Fruit fly (Drosophila melanogaster) whole organism, embryonic: ENCODE results near the gene scny.

Experiments used
- CG10543 ChIP-seq: fragments of 200-800 bp; sonication (Bioruptor generic); optimal IDR thresholded peaks from 3 replicates; lab custom pipeline; 2017; ENCODE audit warnings: missing biosample characterization, mild to moderate bottlenecking, missing genetic modification characterization, moderate library complexity
- CG10979 ChIP-seq: fragments of 200-800 bp; sonication (Bioruptor generic); optimal IDR thresholded peaks from 2 replicates; lab custom pipeline; 2018; ENCODE audit warnings: missing biosample characterization, mild to moderate bottlenecking, missing genetic modification characterization, moderate library complexity
- CG11560 ChIP-seq: fragments of 200-800 bp; sonication (Bioruptor generic); IDR thresholded peaks from 3 replicates; pipeline ENCODE4 v1.3.6; 2022; ENCODE audit warnings: missing biosample characterization, missing genetic modification characterization
- CG12104 ChIP-seq: fragments of 200-800 bp; sonication (Bioruptor generic); optimal IDR thresholded peaks from 3 replicates; lab custom pipeline; 2016; ENCODE audit warnings: missing biosample characterization, missing genetic modification characterization
- CG13287 ChIP-seq: fragments of 200-800 bp; sonication (Bioruptor generic); IDR thresholded peaks from 2 replicates; pipeline ENCODE4 v1.3.6; 2022; ENCODE audit warnings: missing biosample characterization, missing genetic modification characterization; ENCODE audit not compliant: partially characterized antibody
- CG16863 ChIP-seq: fragments of 200-800 bp; sonication (Bioruptor generic); optimal IDR thresholded peaks from 3 replicates; lab custom pipeline; 2016; ENCODE audit warnings: missing biosample characterization, missing genetic modification characterization
- CG17186 ChIP-seq: fragments of 200-800 bp; sonication (Bioruptor generic); optimal IDR thresholded peaks from 3 replicates; lab custom pipeline; 2017; ENCODE audit warnings: missing biosample characterization, missing genetic modification reagents, missing genetic modification characterization
- CG17912 ChIP-seq: fragments of 200-800 bp; sonication (Bioruptor generic); optimal IDR thresholded peaks from 2 replicates; lab custom pipeline; 2018; ENCODE audit warnings: missing biosample characterization, mild to moderate bottlenecking, missing genetic modification characterization
- CG18262 ChIP-seq: fragments of 200-800 bp; optimal IDR thresholded peaks from 3 replicates; lab custom pipeline; 2019; ENCODE audit warnings: missing biosample characterization, mild to moderate bottlenecking, missing genetic modification characterization, moderate library complexity
- CG18764 ChIP-seq: fragments of 200-800 bp; sonication (Bioruptor generic); optimal IDR thresholded peaks from 3 replicates; lab custom pipeline; 2016; ENCODE audit warnings: missing biosample characterization, missing genetic modification characterization
- CG2129 ChIP-seq: fragments of 200-800 bp; sonication (Bioruptor generic); IDR thresholded peaks from 2 replicates; pipeline ENCODE4 v1.3.6; 2022; ENCODE audit warnings: missing biosample characterization, missing genetic modification characterization; ENCODE audit not compliant: partially characterized antibody
- CG30431 ChIP-seq: fragments of 200-800 bp; sonication (Bioruptor generic); optimal IDR thresholded peaks from 2 replicates; lab custom pipeline; 2017; ENCODE audit warnings: missing biosample characterization, missing genetic modification characterization
- CG32767 ChIP-seq: fragments of 200-800 bp; sonication (Bioruptor generic); IDR thresholded peaks from 2 replicates; pipeline ENCODE4 v1.3.6; 2022; ENCODE audit warnings: missing biosample characterization, missing genetic modification characterization
- CG3281 ChIP-seq: fragments of 200-800 bp; sonication (Bioruptor generic); optimal IDR thresholded peaks from 3 replicates; lab custom pipeline; 2017; ENCODE audit warnings: missing biosample characterization, mild to moderate bottlenecking, missing genetic modification characterization
- CG3407 ChIP-seq: fragments of 200-800 bp; sonication (Bioruptor generic); optimal IDR thresholded peaks from 2 replicates; lab custom pipeline; 2018; ENCODE audit warnings: missing biosample characterization, mild to moderate bottlenecking, missing genetic modification characterization
- CG3726 ChIP-seq: fragments of 200-800 bp; sonication (Bioruptor generic); IDR thresholded peaks from 3 replicates; pipeline ENCODE4, ENCODE4 v1.3.6; 2022; ENCODE audit warnings: missing biosample characterization, missing genetic modification characterization
- CG42726 ChIP-seq: fragments of 200-800 bp; sonication (Bioruptor generic); IDR thresholded peaks from 2 replicates; pipeline ENCODE4 v1.3.6; 2022; ENCODE audit warnings: missing biosample characterization, missing genetic modification characterization; ENCODE audit not compliant: partially characterized antibody
- CG8924 ChIP-seq: fragments of 200-800 bp; optimal IDR thresholded peaks from 3 replicates; lab custom pipeline; 2019; ENCODE audit warnings: missing biosample characterization, mild to moderate bottlenecking, missing genetic modification characterization, moderate library complexity
- CHES-1-like ChIP-seq: fragments of 200-800 bp; sonication (Bioruptor generic); optimal IDR thresholded peaks from 2 replicates; lab custom pipeline; 2016; ENCODE audit warnings: missing biosample characterization, missing genetic modification characterization
- D19B ChIP-seq: fragments of 200-800 bp; sonication (Bioruptor generic); optimal IDR thresholded peaks from 2 replicates; lab custom pipeline; 2017; ENCODE audit warnings: missing biosample characterization, mild to moderate bottlenecking, missing genetic modification characterization
- Doc3 ChIP-seq: fragments of 200-800 bp; sonication (Bioruptor generic); IDR thresholded peaks from 3 replicates; pipeline ENCODE4 v1.3.6; 2022; ENCODE audit warnings: missing biosample characterization, missing genetic modification characterization; ENCODE audit not compliant: partially characterized antibody
- Dp ChIP-seq: fragments of 200-800 bp; sonication (Bioruptor generic); optimal IDR thresholded peaks from 2 replicates; lab custom pipeline; 2018; ENCODE audit warnings: missing biosample characterization, mild to moderate bottlenecking, missing genetic modification characterization, moderate library complexity
- Ets65A ChIP-seq: fragments of 200-800 bp; sonication (Bioruptor generic); peaks from one replicate; lab custom pipeline; 2016; ENCODE audit warnings: missing biosample characterization, missing genetic modification characterization
- Fer2 ChIP-seq: fragments of 200-800 bp; sonication (Bioruptor generic); optimal IDR thresholded peaks from 2 replicates; lab custom pipeline; 2018; ENCODE audit warnings: missing biosample characterization, mild to moderate bottlenecking, missing genetic modification characterization, moderate library complexity
- GATAe ChIP-seq: fragments of 200-800 bp; sonication (Bioruptor generic); conservative IDR thresholded peaks from 2 replicates; pipeline ENCODE4 v1.3.6; 2022; ENCODE audit warnings: missing biosample characterization, missing genetic modification characterization
- HHEX ChIP-seq: fragments of 200-800 bp; sonication (Bioruptor generic); optimal IDR thresholded peaks from 3 replicates; lab custom pipeline; 2017; ENCODE audit warnings: missing biosample characterization, mild to moderate bottlenecking, missing genetic modification characterization, missing genetic modification reagents
- HLH3B ChIP-seq: fragments of 200-800 bp; sonication (Bioruptor generic); IDR thresholded peaks from 2 replicates; pipeline ENCODE4 v1.3.6; 2022; ENCODE audit warnings: missing biosample characterization, missing genetic modification characterization
- Myb ChIP-seq: fragments of 200-800 bp; sonication (Bioruptor generic); optimal IDR thresholded peaks from 2 replicates; lab custom pipeline; 2016; ENCODE audit warnings: missing biosample characterization, missing genetic modification characterization
- Ptx1 ChIP-seq: fragments of 200-800 bp; sonication (Bioruptor generic); IDR thresholded peaks from 2 replicates; pipeline ENCODE4 v1.3.6; 2022; ENCODE audit warnings: missing biosample characterization, missing genetic modification characterization
- Rx ChIP-seq: fragments of 200-800 bp; sonication (Bioruptor generic); IDR thresholded peaks from 2 replicates; pipeline ENCODE4 v1.3.6; 2022; ENCODE audit warnings: missing biosample characterization, missing genetic modification characterization
- ac ChIP-seq: fragments of 200-800 bp; sonication (Bioruptor generic); optimal IDR thresholded peaks from 3 replicates; lab custom pipeline; 2017; ENCODE audit warnings: missing biosample characterization, mild to moderate bottlenecking, missing genetic modification characterization
- az2 ChIP-seq: fragments of 200-800 bp; sonication (Bioruptor generic); optimal IDR thresholded peaks from 3 replicates; lab custom pipeline; 2016; ENCODE audit warnings: missing biosample characterization, missing genetic modification characterization
- bab2 ChIP-seq: fragments of 200-800 bp; sonication (Bioruptor generic); optimal IDR thresholded peaks from 2 replicates; lab custom pipeline; 2016; ENCODE audit warnings: missing biosample characterization, missing genetic modification characterization
- bbx ChIP-seq: fragments of 200-800 bp; sonication (Bioruptor generic); IDR thresholded peaks from 2 replicates; pipeline ENCODE4 v1.3.6; 2022; ENCODE audit warnings: missing biosample characterization, missing genetic modification characterization; ENCODE audit not compliant: partially characterized antibody
- cg ChIP-seq: fragments of 200-800 bp; sonication (Bioruptor generic); optimal IDR thresholded peaks from 3 replicates; lab custom pipeline; 2019; ENCODE audit warnings: missing biosample characterization, mild to moderate bottlenecking, missing genetic modification characterization, moderate library complexity
- croc ChIP-seq: fragments of 200-800 bp; sonication (Bioruptor generic); conservative IDR thresholded peaks from 3 replicates; pipeline ENCODE4 v1.3.6; 2022; ENCODE audit warnings: missing biosample characterization, missing genetic modification characterization
- dan ChIP-seq: fragments of 200-800 bp; sonication (Bioruptor generic); IDR thresholded peaks from 2 replicates; pipeline ENCODE4 v1.3.6; 2022; ENCODE audit warnings: missing biosample characterization, missing genetic modification characterization
- dati ChIP-seq: fragments of 200-800 bp; sonication (Bioruptor generic); IDR thresholded peaks from 2 replicates; pipeline ENCODE4 v1.3.6; 2022; ENCODE audit warnings: missing biosample characterization, missing genetic modification characterization
- fd64A ChIP-seq: fragments of 200-800 bp; sonication (Bioruptor generic); optimal IDR thresholded peaks from 3 replicates; lab custom pipeline; 2018; ENCODE audit warnings: missing biosample characterization, mild to moderate bottlenecking, missing genetic modification characterization
- grau ChIP-seq: fragments of 200-800 bp; optimal IDR thresholded peaks from 3 replicates; lab custom pipeline; 2019; ENCODE audit warnings: missing biosample characterization, mild to moderate bottlenecking, missing genetic modification characterization, moderate library complexity
- gt ChIP-seq: fragments of 200-800 bp; sonication (Bioruptor generic); IDR thresholded peaks from 2 replicates; pipeline ENCODE4 v1.3.6; 2022; ENCODE audit warnings: missing biosample characterization, missing genetic modification characterization
- hb ChIP-seq: fragments of 200-800 bp; sonication (Bioruptor generic); IDR thresholded peaks from 3 replicates; pipeline ENCODE4 v1.3.6; 2022; ENCODE audit warnings: missing biosample characterization, missing genetic modification characterization; ENCODE audit not compliant: partially characterized antibody
- inv ChIP-seq: fragments of 200-800 bp; sonication (Bioruptor generic); IDR thresholded peaks from 2 replicates; pipeline ENCODE4 v1.3.6; 2022; ENCODE audit warnings: missing biosample characterization, missing genetic modification characterization; ENCODE audit not compliant: partially characterized antibody
- ken ChIP-seq: fragments of 200-800 bp; sonication (Bioruptor generic); IDR thresholded peaks from 3 replicates; pipeline ENCODE4 v1.3.6; 2022; ENCODE audit warnings: missing biosample characterization, missing genetic modification characterization
- lab ChIP-seq: fragments of 200-800 bp; sonication (Bioruptor generic); optimal IDR thresholded peaks from 3 replicates; lab custom pipeline; 2017; ENCODE audit warnings: missing biosample characterization, missing genetic modification characterization, mild to moderate bottlenecking, moderate library complexity, missing genetic modification reagents
- lilli ChIP-seq: fragments of 200-800 bp; sonication (Bioruptor generic); optimal IDR thresholded peaks from 3 replicates; lab custom pipeline; 2016; ENCODE audit warnings: missing biosample characterization, missing genetic modification characterization
- otp ChIP-seq: fragments of 200-800 bp; sonication (Bioruptor generic); IDR thresholded peaks from 3 replicates; pipeline ENCODE4, ENCODE4 v1.3.6; 2022; ENCODE audit warnings: missing biosample characterization, missing genetic modification characterization
- so ChIP-seq: fragments of 200-800 bp; sonication (Bioruptor generic); IDR thresholded peaks from 3 replicates; pipeline ENCODE4 v1.3.6; 2022; ENCODE audit warnings: missing biosample characterization, missing genetic modification characterization
- vvl ChIP-seq: fragments of 200-800 bp; sonication (Bioruptor generic); IDR thresholded peaks from 2 replicates; pipeline ENCODE4 v1.3.6; 2022; ENCODE audit warnings: missing biosample characterization, missing genetic modification characterization

The scny gene

dm6 chr3L:5768532-5769497 lies at the start of gene scny, which contains the start of gene Ppat-Dpck (continued):
- TF ChIP-seq CG13287 (GFP tag; lab: Robert Waterston, UW) (peak; percentile 97), CG8924 (peak; percentile 4), Fer2 (tag; lab: Kevin White, UChicago) (no peak), CG18262 (tag; lab: Kevin White, UChicago) (peak; percentile 31), otp (GFP tag; lab: Robert Waterston, UW) (no peak), gt (no peak), dan (GFP tag; lab: Robert Waterston, UW) (no peak), CHES-1-like (GFP tag; lab: Kevin White, UChicago) (peak; percentile 47), CG12104 (GFP tag; lab: Kevin White, UChicago) (no peak), CG18764 (GFP tag; lab: Kevin White, UChicago) (no peak), cg (GFP tag; lab: Kevin White, UChicago) (peak; percentile 90), CG42726 (peak; percentile 72), Rx (GFP tag; lab: Robert Waterston, UW) (no peak), Ptx1 (GFP tag; lab: Robert Waterston, UW) (no peak), dati (no peak), hb (GFP tag; lab: Robert Waterston, UW) (peak; percentile 86), ken (GFP tag; lab: Robert Waterston, UW) (no peak), GATAe (GFP tag; lab: Robert Waterston, UW) (no peak), grau (tag; lab: Kevin White, UChicago) (peak; percentile 48), CG10543 (GFP tag; lab: Kevin White, UChicago) (peak; percentile 65), Doc3 (GFP tag; lab: Robert Waterston, UW) (peak; percentile 96), inv (GFP tag; lab: Robert Waterston, UW) (peak; percentile 89), HHEX (GFP tag; lab: Kevin White, UChicago) (no peak), CG11560 (no peak), HLH3B (GFP tag; lab: Robert Waterston, UW) (no peak), CG17186 (GFP tag; lab: Kevin White, UChicago) (peak; percentile 61), lab (GFP tag; lab: Kevin White, UChicago) (no peak), bab2 (GFP tag; lab: Kevin White, UChicago) (no peak), CG3726 (GFP tag; lab: Robert Waterston, UW) (no peak), vvl (no peak), CG10979 (tag; lab: Kevin White, UChicago) (no peak), so (GFP tag; lab: Robert Waterston, UW) (0 out of 3 replicates have a peak, but pooled peaks have one; percentile 54), lilli (GFP tag; lab: Kevin White, UChicago) (peak; percentile 7), D19B (no peak), Dp (GFP tag; lab: Kevin White, UChicago) (peak; percentile 19), fd64A (GFP tag; lab: Kevin White, UChicago) (no peak), CG32767 (GFP tag; lab: Robert Waterston, UW) (no peak), CG2129 (peak; percentile 90), az2 (no peak), CG3281 (GFP tag; lab: Kevin White, UChicago) (peak; percentile 33), CG17912 (GFP tag; lab: Kevin White, UChicago) (no peak), Myb (GFP tag; lab: Kevin White, UChicago) (peak; percentile 71), CG16863 (no peak), bbx (peak; percentile 86), ac (GFP tag; lab: Kevin White, UChicago) (no peak), CG30431 (GFP tag; lab: Kevin White, UChicago) (no peak), croc (GFP tag; lab: Robert Waterston, UW) (no peak), CG3407 (GFP tag; lab: Kevin White, UChicago) (no peak), Ets65A (GFP tag; lab: Kevin White, UChicago) (no peak)
